Fruit fly (Drosophila melanogaster) whole organism: ENCODE measurements around the gene Pdfr.

ENCODE experiments used
- CG8478 ChIP-seq: fragments of >200 bp; optimal IDR thresholded peaks from 2 replicates; lab custom pipeline; 2018; ENCODE audit warnings: inconsistent platforms
- psq ChIP-seq: fragments of >200 bp; optimal IDR thresholded peaks from 2 replicates; lab custom pipeline; 2017
- usp ChIP-seq: fragments of >200 bp; optimal IDR thresholded peaks from 2 replicates; lab custom pipeline; 2017; ENCODE audit warnings: missing biosample characterization, missing genetic modification characterization, mixed read lengths

- no peak for TF ChIP-seq psq (lab: Kevin White, UChicago)
- no peak for TF ChIP-seq usp (GFP tag; lab: Kevin White, UChicago)
- no peak for TF ChIP-seq CG8478 (lab: Kevin White, UChicago)
Measured at dm6 chrX:2538387-2538786, 13.6 kb upstream of the Pdfr start.
